Fruit fly (Drosophila melanogaster) whole organism, embryonic: Measurements from ENCODE around the gene Adsl.
A peak's percentile ranks its signal among the peaks of the same experiment; 100 is the strongest.

Experiments used
- Atf-2 ChIP-seq: fragments of 200-800 bp; sonication (Bioruptor generic); optimal IDR thresholded peaks from 2 replicates; lab custom pipeline; 2016; ENCODE audit warnings: missing biosample characterization, missing genetic modification characterization
- CG10431 ChIP-seq: fragments of 200-800 bp; sonication (Bioruptor generic); optimal IDR thresholded peaks from 3 replicates; lab custom pipeline; 2018; ENCODE audit warnings: missing biosample characterization, mild to moderate bottlenecking, missing genetic modification characterization
- CG10979 ChIP-seq: fragments of 200-800 bp; sonication (Bioruptor generic); optimal IDR thresholded peaks from 2 replicates; lab custom pipeline; 2018; ENCODE audit warnings: missing biosample characterization, mild to moderate bottlenecking, missing genetic modification characterization, moderate library complexity
- CG11456 ChIP-seq: fragments of 200-800 bp; sonication (Bioruptor generic); IDR thresholded peaks from 3 replicates; pipeline ENCODE4 v1.3.6; 2022; ENCODE audit warnings: missing biosample characterization, missing genetic modification characterization
- CG12155 ChIP-seq: fragments of 200-800 bp; sonication (Bioruptor generic); optimal IDR thresholded peaks from 3 replicates; lab custom pipeline; 2016; ENCODE audit warnings: missing biosample characterization, missing genetic modification characterization
- CG14710 ChIP-seq: fragments of 200-800 bp; sonication (Bioruptor generic); optimal IDR thresholded peaks from 3 replicates; lab custom pipeline; 2019; ENCODE audit warnings: missing biosample characterization, mild to moderate bottlenecking, missing genetic modification characterization, moderate library complexity
- CG14860 ChIP-seq: fragments of 200-800 bp; sonication (Bioruptor generic); IDR thresholded peaks from 3 replicates; pipeline ENCODE4 v1.3.6; 2022; ENCODE audit warnings: missing biosample characterization, missing genetic modification characterization; ENCODE audit not compliant: partially characterized antibody
- CG17328 ChIP-seq: fragments of 200-800 bp; sonication (Bioruptor generic); IDR thresholded peaks from 2 replicates; pipeline ENCODE4 v1.3.6; 2022; ENCODE audit warnings: missing biosample characterization, missing genetic modification characterization
- CG17361 ChIP-seq: fragments of 200-800 bp; sonication (Bioruptor generic); IDR thresholded peaks from 3 replicates; pipeline ENCODE4 v1.3.6; 2022; ENCODE audit warnings: missing biosample characterization, missing genetic modification characterization
- CG17829 ChIP-seq: fragments of 200-800 bp; optimal IDR thresholded peaks from 2 replicates; lab custom pipeline; 2019; ENCODE audit warnings: missing biosample characterization, mild to moderate bottlenecking, missing genetic modification characterization, moderate library complexity
- CG2116 ChIP-seq: fragments of 200-800 bp; sonication (Bioruptor generic); optimal IDR thresholded peaks from 3 replicates; lab custom pipeline; 2018; ENCODE audit warnings: missing biosample characterization, mild to moderate bottlenecking, missing genetic modification characterization
- CG2120 ChIP-seq: fragments of 200-800 bp; sonication (Bioruptor generic); optimal IDR thresholded peaks from 3 replicates; lab custom pipeline; 2016; ENCODE audit warnings: missing biosample characterization, missing genetic modification characterization
- CG2712 ChIP-seq: fragments of 200-800 bp; optimal IDR thresholded peaks from 3 replicates; lab custom pipeline; 2019; ENCODE audit warnings: missing biosample characterization, mild to moderate bottlenecking, missing genetic modification characterization, moderate library complexity
- CG32532 ChIP-seq: fragments of 200-800 bp; sonication (Bioruptor generic); IDR thresholded peaks from 2 replicates; pipeline ENCODE4 v1.3.6; 2022; ENCODE audit warnings: missing biosample characterization, missing genetic modification characterization
- CG3281 ChIP-seq: fragments of 200-800 bp; sonication (Bioruptor generic); optimal IDR thresholded peaks from 3 replicates; lab custom pipeline; 2017; ENCODE audit warnings: missing biosample characterization, mild to moderate bottlenecking, missing genetic modification characterization
- CG4282 ChIP-seq: fragments of 200-800 bp; sonication (Bioruptor generic); optimal IDR thresholded peaks from 2 replicates; lab custom pipeline; 2016; ENCODE audit warnings: missing biosample characterization, missing genetic modification characterization
- CG6791 ChIP-seq: fragments of 200-800 bp; sonication (Bioruptor generic); IDR thresholded peaks from 3 replicates; pipeline ENCODE4 v1.3.6; 2022; ENCODE audit warnings: missing biosample characterization, missing genetic modification characterization; ENCODE audit not compliant: partially characterized antibody
- CG7928 ChIP-seq: fragments of 200-800 bp; sonication (Bioruptor generic); optimal IDR thresholded peaks from 2 replicates; lab custom pipeline; 2017; ENCODE audit warnings: missing biosample characterization, mild to moderate bottlenecking, missing genetic modification characterization
- D19A ChIP-seq: fragments of 200-800 bp; optimal IDR thresholded peaks from 3 replicates; lab custom pipeline; 2019; ENCODE audit warnings: missing biosample characterization, mild to moderate bottlenecking, missing genetic modification characterization, moderate library complexity
- Dll ChIP-seq: fragments of 200-800 bp; sonication (Bioruptor generic); IDR thresholded peaks from 4 replicates; pipeline ENCODE4 v1.3.6; 2022; ENCODE audit warnings: missing biosample characterization, missing genetic modification characterization; ENCODE audit not compliant: partially characterized antibody
- Doc3 ChIP-seq: fragments of 200-800 bp; sonication (Bioruptor generic); IDR thresholded peaks from 3 replicates; pipeline ENCODE4 v1.3.6; 2022; ENCODE audit warnings: missing biosample characterization, missing genetic modification characterization; ENCODE audit not compliant: partially characterized antibody
- Dp ChIP-seq: fragments of 200-800 bp; sonication (Bioruptor generic); optimal IDR thresholded peaks from 2 replicates; lab custom pipeline; 2018; ENCODE audit warnings: missing biosample characterization, mild to moderate bottlenecking, missing genetic modification characterization, moderate library complexity
- E2f2 ChIP-seq: fragments of 200-800 bp; sonication (Bioruptor generic); IDR thresholded peaks from 2 replicates; pipeline ENCODE4 v1.3.6; 2022; ENCODE audit warnings: missing biosample characterization, missing genetic modification characterization
- HHEX ChIP-seq: fragments of 200-800 bp; sonication (Bioruptor generic); optimal IDR thresholded peaks from 3 replicates; lab custom pipeline; 2017; ENCODE audit warnings: missing biosample characterization, mild to moderate bottlenecking, missing genetic modification characterization, missing genetic modification reagents
- HLH4C ChIP-seq: fragments of 200-800 bp; sonication (Bioruptor generic); IDR thresholded peaks from 3 replicates; pipeline ENCODE4 v1.3.6; 2022; ENCODE audit warnings: missing biosample characterization, missing genetic modification characterization; ENCODE audit not compliant: partially characterized antibody
- Jarid2 ChIP-seq: fragments of 200-800 bp; sonication (Bioruptor generic); optimal IDR thresholded peaks from 3 replicates; lab custom pipeline; 2017; ENCODE audit warnings: mild to moderate bottlenecking, missing biosample characterization, missing genetic modification reagents, missing genetic modification characterization
- Lhr ChIP-seq: fragments of 200-800 bp; sonication (Bioruptor generic); optimal IDR thresholded peaks from 3 replicates; lab custom pipeline; 2017; ENCODE audit warnings: mild to moderate bottlenecking, missing biosample characterization, missing genetic modification reagents, missing genetic modification characterization
- MESR4 ChIP-seq: fragments of 200-800 bp; sonication (Bioruptor generic); optimal IDR thresholded peaks from 2 replicates; lab custom pipeline; 2018; ENCODE audit warnings: missing biosample characterization, mild to moderate bottlenecking, missing genetic modification characterization, moderate library complexity
- MTF-1 ChIP-seq: fragments of 200-800 bp; sonication (Bioruptor generic); optimal IDR thresholded peaks from 2 replicates; lab custom pipeline; 2018; ENCODE audit warnings: missing biosample characterization, mild to moderate bottlenecking, missing genetic modification characterization, borderline replicate concordance
- Sin3A ChIP-seq: fragments of >200 bp; optimal IDR thresholded peaks from 2 replicates; lab custom pipeline; 2018
- Sry-δ ChIP-seq: fragments of 200-800 bp; sonication (Bioruptor generic); optimal IDR thresholded peaks from 2 replicates; lab custom pipeline; 2016; ENCODE audit warnings: missing biosample characterization, missing genetic modification characterization
- Xbp1 ChIP-seq: fragments of 200-800 bp; sonication (Bioruptor generic); optimal IDR thresholded peaks from 3 replicates; lab custom pipeline; 2016; ENCODE audit warnings: missing biosample characterization, mild to moderate bottlenecking, missing genetic modification characterization
- bbx ChIP-seq: fragments of 200-800 bp; sonication (Bioruptor generic); IDR thresholded peaks from 2 replicates; pipeline ENCODE4 v1.3.6; 2022; ENCODE audit warnings: missing biosample characterization, missing genetic modification characterization; ENCODE audit not compliant: partially characterized antibody
- disco-r ChIP-seq: fragments of 200-800 bp; sonication (Bioruptor generic); optimal IDR thresholded peaks from 2 replicates; lab custom pipeline; 2016; ENCODE audit warnings: missing biosample characterization, missing genetic modification characterization
- gro ChIP-seq: fragments of 200-800 bp; sonication (Bioruptor generic); optimal IDR thresholded peaks from 2 replicates; lab custom pipeline; 2016; ENCODE audit warnings: missing biosample characterization, missing genetic modification characterization
- inv ChIP-seq: fragments of 200-800 bp; sonication (Bioruptor generic); IDR thresholded peaks from 2 replicates; pipeline ENCODE4 v1.3.6; 2022; ENCODE audit warnings: missing biosample characterization, missing genetic modification characterization; ENCODE audit not compliant: partially characterized antibody
- lilli ChIP-seq: fragments of 200-800 bp; sonication (Bioruptor generic); optimal IDR thresholded peaks from 3 replicates; lab custom pipeline; 2016; ENCODE audit warnings: missing biosample characterization, missing genetic modification characterization
- lola ChIP-seq, 3 experiments: fragments of >200 bp in 2 of 3; fragments of 200-800 bp in 1 of 3; sonication (Bioruptor generic) in 1 of 3; optimal IDR thresholded peaks; 2 replicates each; lab custom pipeline; 2017 to 2019; ENCODE audit warnings: missing biosample characterization in 3 of 3, missing genetic modification characterization in 3 of 3, mild to moderate bottlenecking in 1 of 3, moderate library complexity in 1 of 3
- nerfin-1 ChIP-seq: fragments of 200-800 bp; sonication (Bioruptor generic); optimal IDR thresholded peaks from 3 replicates; lab custom pipeline; 2019; ENCODE audit warnings: missing biosample characterization, mild to moderate bottlenecking, missing genetic modification characterization, moderate library complexity
- nmo ChIP-seq: fragments of 200-800 bp; sonication (Bioruptor generic); optimal IDR thresholded peaks from 2 replicates; lab custom pipeline; 2018; ENCODE audit warnings: missing biosample characterization, mild to moderate bottlenecking, missing genetic modification characterization, moderate library complexity
- nom ChIP-seq: fragments of 200-800 bp; sonication (Bioruptor generic); optimal IDR thresholded peaks from 2 replicates; lab custom pipeline; 2017; ENCODE audit warnings: missing biosample characterization, missing genetic modification characterization, mild to moderate bottlenecking, moderate library complexity, missing genetic modification reagents
- odd ChIP-seq: fragments of 200-800 bp; sonication (Bioruptor generic); optimal IDR thresholded peaks from 2 replicates; lab custom pipeline; 2017; ENCODE audit warnings: missing biosample characterization, mild to moderate bottlenecking, missing genetic modification characterization
- phol ChIP-seq: fragments of 200-800 bp; sonication (Bioruptor generic); optimal IDR thresholded peaks from 3 replicates; lab custom pipeline; 2018; ENCODE audit warnings: missing biosample characterization, mild to moderate bottlenecking, missing genetic modification characterization, moderate library complexity
- pzg ChIP-seq: fragments of 200-800 bp; sonication (Bioruptor generic); optimal IDR thresholded peaks from 3 replicates; lab custom pipeline; 2018; ENCODE audit warnings: missing biosample characterization, mild to moderate bottlenecking, missing genetic modification characterization, moderate library complexity
- row ChIP-seq: fragments of 200-800 bp; sonication (Bioruptor generic); IDR thresholded peaks from 3 replicates; pipeline ENCODE4 v1.3.6; 2022; ENCODE audit warnings: missing biosample characterization, missing genetic modification characterization
- scrt ChIP-seq: fragments of 200-800 bp; sonication (Bioruptor generic); optimal IDR thresholded peaks from 2 replicates; lab custom pipeline; 2018; ENCODE audit warnings: missing biosample characterization, mild to moderate bottlenecking, missing genetic modification characterization, moderate library complexity
- sens ChIP-seq: fragments of 200-800 bp; sonication (Bioruptor generic); peaks from one replicate; lab custom pipeline; 2016; ENCODE audit warnings: missing biosample characterization, missing genetic modification characterization
- sna ChIP-seq: fragments of 200-800 bp; sonication (Bioruptor generic); IDR thresholded peaks from 2 replicates; pipeline ENCODE4 v1.3.6; 2022; ENCODE audit warnings: missing biosample characterization, missing genetic modification characterization; ENCODE audit not compliant: partially characterized antibody

Gene Adsl

dm6 chr3R:17042838-17043569 is 22.1 kb upstream of the Adsl start, which contains the start of the genes bdwf and Patr-1 (continued):
- TF ChIP-seq row (GFP tag; lab: Robert Waterston, UW) (peak; percentile 75), Doc3 (GFP tag; lab: Robert Waterston, UW) (peak; percentile 85), CG10431 (GFP tag; lab: Kevin White, UChicago) (no peak), inv (GFP tag; lab: Robert Waterston, UW) (peak; percentile 92), CG2712 (tag; lab: Kevin White, UChicago) (peak; percentile 32), Dll (GFP tag; lab: Robert Waterston, UW) (peak; percentile 92), Atf-2 (GFP tag; lab: Kevin White, UChicago) (no peak), odd (GFP tag; lab: Kevin White, UChicago) (no peak), Lhr (GFP tag; lab: Kevin White, UChicago) (peak; percentile 27), CG4282 (GFP tag; lab: Kevin White, UChicago) (no peak), CG3281 (GFP tag; lab: Kevin White, UChicago) (peak; percentile 21), CG11456 (GFP tag; lab: Robert Waterston, UW) (0 out of 3 replicates have a peak, but pooled peaks have one; percentile 36), CG14710 (tag; lab: Kevin White, UChicago) (peak; percentile 69), HLH4C (peak; percentile 91), CG12155 (GFP tag; lab: Kevin White, UChicago) (peak; percentile 0), CG6791 (GFP tag; lab: Robert Waterston, UW) (peak; percentile 92), CG14860 (GFP tag; lab: Robert Waterston, UW) (peak; percentile 88), Xbp1 (GFP tag; lab: Kevin White, UChicago) (peak; percentile 11), sna (peak; percentile 77), nmo (GFP tag; lab: Kevin White, UChicago) (peak; percentile 69), Sry-δ (peak; percentile 85), MTF-1 (no peak), sens (peak; percentile 81), CG10979 (tag; lab: Kevin White, UChicago) (no peak), MESR4 (GFP tag; lab: Kevin White, UChicago) (peak; percentile 62), phol (peak; percentile 43), CG2120 (GFP tag; lab: Kevin White, UChicago) (peak; percentile 52), lilli (GFP tag; lab: Kevin White, UChicago) (peak; percentile 37), nerfin-1 (tag; lab: Kevin White, UChicago) (peak; percentile 9), nom (GFP tag; lab: Kevin White, UChicago) (no peak), CG32532 (GFP tag; lab: Robert Waterston, UW) (no peak), gro (GFP tag; lab: Kevin White, UChicago) (peak; percentile 15), CG17328 (0 out of 2 replicates have a peak, but pooled peaks have one; percentile 16), bbx (GFP tag; lab: Robert Waterston, UW) (peak; percentile 89), CG17361 (GFP tag; lab: Robert Waterston, UW) (peak; percentile 68), D19A (peak; percentile 15), Jarid2 (no peak), Dp (peak; percentile 29), CG7928 (GFP tag; lab: Kevin White, UChicago) (no peak), pzg (GFP tag; lab: Kevin White, UChicago) (peak; percentile 51), CG2116 (GFP tag; lab: Kevin White, UChicago) (peak; percentile 78), HHEX (GFP tag; lab: Kevin White, UChicago) (no peak), E2f2 (GFP tag; lab: Robert Waterston, UW) (peak; percentile 45), scrt (GFP tag; lab: Kevin White, UChicago) (no peak), disco-r (GFP tag; lab: Kevin White, UChicago) (peak; percentile 16), CG17829 (peak; percentile 35), lola (GFP tag; optimal IDR thresholded peaks at IDR 0.05; lab: Kevin White, UChicago) (peak in 1 of 3 experiments; percentile 36), Sin3A (lab: Kevin White, UChicago) (peak; percentile 49)
